Fruit fly (Drosophila melanogaster) whole organism, embryonic: ENCODE measurements around the gene ssp5.

Experiments
- Asciz ChIP-seq: fragments of 200-800 bp; sonication (Bioruptor generic); optimal IDR thresholded peaks from 2 replicates; lab custom pipeline; 2017; ENCODE audit warnings: missing biosample characterization, mild to moderate bottlenecking, missing genetic modification characterization, missing genetic modification reagents
- CG10267 ChIP-seq: fragments of 200-800 bp; sonication (Bioruptor generic); optimal IDR thresholded peaks from 2 replicates; lab custom pipeline; 2018; ENCODE audit warnings: missing biosample characterization, mild to moderate bottlenecking, missing genetic modification characterization, moderate library complexity
- CG10462 ChIP-seq: fragments of 200-800 bp; sonication (Bioruptor generic); optimal IDR thresholded peaks from 2 replicates; lab custom pipeline; 2016; ENCODE audit warnings: missing biosample characterization, missing genetic modification characterization
- CG11247 ChIP-seq: fragments of 200-800 bp; sonication (Bioruptor generic); IDR thresholded peaks from 2 replicates; pipeline ENCODE4 v1.3.6; 2022; ENCODE audit warnings: missing biosample characterization, missing genetic modification characterization
- CG12299 ChIP-seq: fragments of 200-800 bp; sonication (Bioruptor generic); optimal IDR thresholded peaks from 2 replicates; lab custom pipeline; 2018; ENCODE audit warnings: missing biosample characterization, mild to moderate bottlenecking, missing genetic modification characterization
- CG12942 ChIP-seq: fragments of 200-800 bp; sonication (Bioruptor generic); optimal IDR thresholded peaks from 3 replicates; lab custom pipeline; 2016; ENCODE audit warnings: missing biosample characterization, missing genetic modification characterization
- CG14667 ChIP-seq: fragments of 200-800 bp; sonication (Bioruptor generic); IDR thresholded peaks from 2 replicates; pipeline ENCODE4 v1.3.6; 2022; ENCODE audit warnings: missing biosample characterization, missing genetic modification characterization
- CG1603 ChIP-seq: fragments of 200-800 bp; sonication (Bioruptor generic); optimal IDR thresholded peaks from 2 replicates; lab custom pipeline; 2019; ENCODE audit warnings: missing biosample characterization, mild to moderate bottlenecking, missing genetic modification characterization, moderate library complexity
- CG16779 ChIP-seq: fragments of 200-800 bp; sonication (Bioruptor generic); IDR thresholded peaks from 2 replicates; pipeline ENCODE4 v1.3.6; 2022; ENCODE audit warnings: missing biosample characterization, missing genetic modification characterization
- CG17829 ChIP-seq: fragments of 200-800 bp; optimal IDR thresholded peaks from 2 replicates; lab custom pipeline; 2019; ENCODE audit warnings: missing biosample characterization, mild to moderate bottlenecking, missing genetic modification characterization, moderate library complexity
- CG3838 ChIP-seq: fragments of 200-800 bp; sonication (Bioruptor generic); optimal IDR thresholded peaks from 3 replicates; lab custom pipeline; 2016; ENCODE audit warnings: missing biosample characterization, missing genetic modification characterization
- CG6683 ChIP-seq: fragments of 200-800 bp; sonication (Bioruptor generic); optimal IDR thresholded peaks from 2 replicates; lab custom pipeline; 2017; ENCODE audit warnings: missing biosample characterization, mild to moderate bottlenecking, missing genetic modification characterization, missing genetic modification reagents
- CG8388 ChIP-seq: fragments of 200-800 bp; sonication (Bioruptor generic); optimal IDR thresholded peaks from 2 replicates; lab custom pipeline; 2019; ENCODE audit warnings: missing biosample characterization, mild to moderate bottlenecking, missing genetic modification characterization, moderate library complexity
- Dll ChIP-seq: fragments of 200-800 bp; sonication (Bioruptor generic); IDR thresholded peaks from 4 replicates; pipeline ENCODE4 v1.3.6; 2022; ENCODE audit warnings: missing biosample characterization, missing genetic modification characterization; ENCODE audit not compliant: partially characterized antibody
- Doc2 ChIP-seq: fragments of 200-800 bp; sonication (Bioruptor generic); IDR thresholded peaks from 2 replicates; pipeline ENCODE4 v1.3.6; 2022; ENCODE audit warnings: missing biosample characterization, missing genetic modification characterization
- Gug ChIP-seq: fragments of 200-800 bp; sonication (Bioruptor generic); IDR thresholded peaks from 4 replicates; pipeline ENCODE4 v1.3.6; 2022; ENCODE audit warnings: missing biosample characterization, missing genetic modification characterization
- HLH4C ChIP-seq: fragments of 200-800 bp; sonication (Bioruptor generic); IDR thresholded peaks from 3 replicates; pipeline ENCODE4 v1.3.6; 2022; ENCODE audit warnings: missing biosample characterization, missing genetic modification characterization; ENCODE audit not compliant: partially characterized antibody
- HmgD ChIP-seq: fragments of 200-800 bp; sonication (Bioruptor generic); optimal IDR thresholded peaks from 3 replicates; lab custom pipeline; 2016; ENCODE audit warnings: missing biosample characterization, missing genetic modification characterization
- Hr39 ChIP-seq: fragments of >200 bp; optimal IDR thresholded peaks from 2 replicates; lab custom pipeline; 2017
- Lhr ChIP-seq: fragments of 200-800 bp; sonication (Bioruptor generic); optimal IDR thresholded peaks from 3 replicates; lab custom pipeline; 2017; ENCODE audit warnings: mild to moderate bottlenecking, missing biosample characterization, missing genetic modification reagents, missing genetic modification characterization
- Lim3 ChIP-seq: fragments of 200-800 bp; sonication (Bioruptor generic); IDR thresholded peaks from 2 replicates; pipeline ENCODE4 v1.3.6; 2022; ENCODE audit warnings: missing biosample characterization, missing genetic modification characterization
- Lpt ChIP-seq: fragments of >200 bp; optimal IDR thresholded peaks from 2 replicates; lab custom pipeline; 2018; ENCODE audit warnings: missing biosample characterization, missing genetic modification characterization
- MBD-R2 ChIP-seq: fragments of 200-800 bp; sonication (Bioruptor generic); IDR thresholded peaks from 2 replicates; pipeline ENCODE4 v1.3.6; 2022; ENCODE audit warnings: missing biosample characterization, missing genetic modification characterization
- Meics ChIP-seq: fragments of 200-800 bp; sonication (Bioruptor generic); optimal IDR thresholded peaks from 2 replicates; lab custom pipeline; 2017; ENCODE audit warnings: missing biosample characterization, mild to moderate bottlenecking, missing genetic modification characterization
- Mrtf ChIP-seq: fragments of 200-800 bp; sonication (Bioruptor generic); IDR thresholded peaks from 3 replicates; pipeline ENCODE4 v1.3.6; 2022; ENCODE audit warnings: missing biosample characterization, missing genetic modification characterization
- Nf-YA ChIP-seq: fragments of 200-800 bp; sonication (Bioruptor generic); IDR thresholded peaks from 2 replicates; pipeline ENCODE4 v1.3.6; 2022; ENCODE audit warnings: missing biosample characterization, missing genetic modification characterization
- Nf-YB ChIP-seq: fragments of 200-800 bp; sonication (Bioruptor generic); optimal IDR thresholded peaks from 3 replicates; lab custom pipeline; 2019; ENCODE audit warnings: missing biosample characterization, mild to moderate bottlenecking, missing genetic modification characterization, moderate library complexity
- Sox102F ChIP-seq: fragments of 200-800 bp; sonication (Bioruptor generic); optimal IDR thresholded peaks from 2 replicates; lab custom pipeline; 2018; ENCODE audit warnings: missing biosample characterization, mild to moderate bottlenecking, missing genetic modification characterization, moderate library complexity
- Spps ChIP-seq: fragments of 200-800 bp; sonication (Bioruptor generic); optimal IDR thresholded peaks from 2 replicates; lab custom pipeline; 2018; ENCODE audit warnings: missing biosample characterization, mild to moderate bottlenecking, missing genetic modification characterization
- Sry-δ ChIP-seq: fragments of 200-800 bp; sonication (Bioruptor generic); optimal IDR thresholded peaks from 2 replicates; lab custom pipeline; 2016; ENCODE audit warnings: missing biosample characterization, missing genetic modification characterization
- Tbp ChIP-seq: fragments of >200 bp; optimal IDR thresholded peaks from 2 replicates; lab custom pipeline; 2018; ENCODE audit warnings: missing biosample characterization, missing genetic modification characterization
- Usf ChIP-seq: fragments of 200-800 bp; sonication (Bioruptor generic); optimal IDR thresholded peaks from 2 replicates; lab custom pipeline; 2017; ENCODE audit warnings: missing genotype, missing biosample characterization, missing genetic modification characterization
- Vsx1 ChIP-seq: fragments of 200-800 bp; sonication (Bioruptor generic); optimal IDR thresholded peaks from 2 replicates; lab custom pipeline; 2017; ENCODE audit warnings: missing biosample characterization, mild to moderate bottlenecking, missing genetic modification characterization, missing genetic modification reagents
- Xbp1 ChIP-seq: fragments of 200-800 bp; sonication (Bioruptor generic); optimal IDR thresholded peaks from 3 replicates; lab custom pipeline; 2016; ENCODE audit warnings: missing biosample characterization, mild to moderate bottlenecking, missing genetic modification characterization
- cas ChIP-seq: fragments of 200-800 bp; sonication (Bioruptor generic); IDR thresholded peaks from 2 replicates; pipeline ENCODE4 v1.3.6; 2022; ENCODE audit warnings: missing biosample characterization, missing genetic modification characterization
- fd64A ChIP-seq: fragments of 200-800 bp; sonication (Bioruptor generic); optimal IDR thresholded peaks from 3 replicates; lab custom pipeline; 2018; ENCODE audit warnings: missing biosample characterization, mild to moderate bottlenecking, missing genetic modification characterization
- h ChIP-seq: fragments of >200 bp; optimal IDR thresholded peaks from 2 replicates; lab custom pipeline; 2017
- insv ChIP-seq, 2 experiments: fragments of 200-800 bp; sonication (Bioruptor generic); optimal IDR thresholded peaks; 3 replicates each; lab custom pipeline; 2016 to 2018; ENCODE audit warnings: missing biosample characterization in 2 of 2, missing genetic modification characterization in 2 of 2
- ken ChIP-seq: fragments of 200-800 bp; sonication (Bioruptor generic); IDR thresholded peaks from 3 replicates; pipeline ENCODE4 v1.3.6; 2022; ENCODE audit warnings: missing biosample characterization, missing genetic modification characterization
- lola ChIP-seq, 3 experiments: fragments of >200 bp in 2 of 3; fragments of 200-800 bp in 1 of 3; sonication (Bioruptor generic) in 1 of 3; optimal IDR thresholded peaks; 2 replicates each; lab custom pipeline; 2017 to 2019; ENCODE audit warnings: missing biosample characterization in 3 of 3, missing genetic modification characterization in 3 of 3, mild to moderate bottlenecking in 1 of 3, moderate library complexity in 1 of 3
- maf-S ChIP-seq: fragments of 200-800 bp; sonication (Bioruptor generic); optimal IDR thresholded peaks from 2 replicates; lab custom pipeline; 2016; ENCODE audit warnings: missing biosample characterization, missing genetic modification characterization
- pho ChIP-seq: fragments of 200-800 bp; sonication (Bioruptor generic); optimal IDR thresholded peaks from 2 replicates; lab custom pipeline; 2016; ENCODE audit warnings: missing biosample characterization, missing genetic modification characterization
- pum ChIP-seq: fragments of 200-800 bp; sonication (Bioruptor generic); optimal IDR thresholded peaks from 2 replicates; lab custom pipeline; 2016; ENCODE audit warnings: missing biosample characterization, missing genetic modification characterization
- sens-2 ChIP-seq: fragments of 200-800 bp; sonication (Bioruptor generic); IDR thresholded peaks from 2 replicates; pipeline ENCODE4 v1.3.6; 2022; ENCODE audit warnings: missing biosample characterization, missing genetic modification characterization
- seq ChIP-seq: fragments of 200-800 bp; sonication (Bioruptor generic); IDR thresholded peaks from 2 replicates; pipeline ENCODE4 v1.3.6; 2022; ENCODE audit warnings: missing biosample characterization, missing genetic modification characterization
- sisA ChIP-seq: fragments of 200-800 bp; sonication (Bioruptor generic); IDR thresholded peaks from 2 replicates; pipeline ENCODE4 v1.3.6; 2022; ENCODE audit warnings: missing biosample characterization, missing genetic modification characterization
- tio ChIP-seq: fragments of 200-800 bp; sonication (Bioruptor generic); optimal IDR thresholded peaks from 2 replicates; lab custom pipeline; 2017; ENCODE audit warnings: missing biosample characterization, missing genetic modification characterization, inconsistent platforms
- trem ChIP-seq: fragments of 200-800 bp; optimal IDR thresholded peaks from 3 replicates; lab custom pipeline; 2019; ENCODE audit warnings: missing biosample characterization, mild to moderate bottlenecking, missing genetic modification characterization, moderate library complexity
- unc-4 ChIP-seq: fragments of 200-800 bp; sonication (Bioruptor generic); IDR thresholded peaks from 2 replicates; pipeline ENCODE4 v1.3.6; 2022; ENCODE audit warnings: missing biosample characterization, missing genetic modification characterization; ENCODE audit not compliant: partially characterized antibody
- zen2 ChIP-seq: fragments of 200-800 bp; sonication (Bioruptor generic); IDR thresholded peaks from 3 replicates; pipeline ENCODE4 v1.3.6; 2022; ENCODE audit warnings: missing biosample characterization, missing genetic modification characterization; ENCODE audit not compliant: partially characterized antibody

Gene ssp5

dm6 chr3R:12010202-12010824 is 22.6 kb upstream of the ssp5 start, which contains the start of the genes KLHL18 and GCC185 (continued):
- TF ChIP-seq Sry-δ (GFP tag; lab: Kevin White, UChicago) (peak; percentile 92), CG8388 (no peak), Tbp (no peak), Doc2 (peak; percentile 42; the same call in 1 of the 2 replicates), HLH4C (GFP tag; lab: Robert Waterston, UW) (peak; percentile 72), Mrtf (0 out of 3 replicates have a peak, but pooled peaks have one; percentile 27), fd64A (GFP tag; lab: Kevin White, UChicago) (no peak), cas (GFP tag; lab: Robert Waterston, UW) (no peak), CG17829 (peak; percentile 79), CG1603 (tag; lab: Kevin White, UChicago) (no peak), HmgD (peak; percentile 31), CG10267 (tag; lab: Kevin White, UChicago) (peak; percentile 80), Xbp1 (GFP tag; lab: Kevin White, UChicago) (peak; percentile 85), Spps (tag; lab: Kevin White, UChicago) (peak; percentile 45), lola (GFP tag; optimal IDR thresholded peaks at IDR 0.05; lab: Kevin White, UChicago) (peak in 1 of 3 experiments; percentile 81), unc-4 (peak; percentile 72), CG14667 (peak; percentile 56; the same call in 1 of the 2 replicates), sisA (GFP tag; lab: Robert Waterston, UW) (peak; percentile 78), seq (GFP tag; lab: Robert Waterston, UW) (no peak), Lpt (no peak), Dll (GFP tag; lab: Robert Waterston, UW) (peak; percentile 90), Sox102F (GFP tag; lab: Kevin White, UChicago) (peak; percentile 62), pum (GFP tag; lab: Kevin White, UChicago) (peak; percentile 70), CG11247 (GFP tag; lab: Robert Waterston, UW) (peak; percentile 53; the same call in 1 of the 2 replicates), Asciz (no peak), CG12299 (tag; lab: Kevin White, UChicago) (peak; percentile 16), CG16779 (GFP tag; lab: Robert Waterston, UW) (no peak), Nf-YB (GFP tag; lab: Kevin White, UChicago) (peak; percentile 44), maf-S (GFP tag; lab: Kevin White, UChicago) (peak; percentile 62), CG3838 (GFP tag; lab: Kevin White, UChicago) (peak; percentile 6), tio (no peak), Meics (peak; percentile 69), insv (GFP tag; optimal IDR thresholded peaks at IDR 0.05; lab: Kevin White, UChicago) (peak in 1 of 2 experiments; percentile 85), Nf-YA (GFP tag; lab: Robert Waterston, UW) (no peak), Usf (peak; percentile 59), sens-2 (no peak), Vsx1 (no peak), pho (GFP tag; lab: Kevin White, UChicago) (peak; percentile 78), Gug (GFP tag; lab: Robert Waterston, UW) (peak; percentile 58; the same call in 3 of the 4 replicates), h (lab: Kevin White, UChicago) (no peak), Hr39 (lab: Kevin White, UChicago) (no peak), zen2 (no peak), Lhr (GFP tag; lab: Kevin White, UChicago) (peak; percentile 46), ken (GFP tag; lab: Robert Waterston, UW) (0 out of 3 replicates have a peak, but pooled peaks have one; percentile 61), CG12942 (GFP tag; lab: Kevin White, UChicago) (peak; percentile 82), MBD-R2 (GFP tag; lab: Robert Waterston, UW) (peak; percentile 82), Lim3 (GFP tag; lab: Robert Waterston, UW) (no peak), trem (tag; lab: Kevin White, UChicago) (peak; percentile 83), CG6683 (GFP tag; lab: Kevin White, UChicago) (peak; percentile 27), CG10462 (GFP tag; lab: Kevin White, UChicago) (peak; percentile 49)
